Fruit fly (Drosophila melanogaster): ENCODE measurements around the gene ND-AGGG.

The ND-AGGG gene

DNA sequence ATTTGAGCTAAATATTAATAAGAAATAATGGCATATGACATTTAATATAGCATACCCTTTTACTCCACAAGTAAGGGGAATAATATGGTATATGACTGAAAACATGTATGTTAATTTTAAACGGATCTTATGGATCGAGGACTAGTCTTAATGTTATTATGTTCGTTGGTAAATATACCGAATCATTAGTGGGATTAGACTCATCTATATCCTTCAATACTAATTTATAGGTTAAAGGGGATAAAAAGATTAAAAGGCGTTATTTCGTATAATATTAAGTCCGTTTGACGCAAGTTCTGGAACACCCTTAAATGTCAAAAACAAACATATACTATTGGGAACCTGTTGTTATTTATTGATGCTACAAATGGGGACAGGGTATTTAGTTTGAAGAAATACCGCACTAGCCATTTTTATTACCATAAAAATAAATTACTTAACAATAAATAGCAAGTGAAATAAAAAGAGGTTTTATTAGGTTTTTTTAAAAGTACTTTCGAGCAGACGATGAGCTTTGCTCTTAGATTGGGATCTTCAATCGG is at the start of gene ND-AGGG:
Gene ND-AGGG (plus strand): TSS at position 416 of the 542 bp plus-strand sequence.
- peak; percentile 76 for TF ChIP-seq Hr78 (GFP tag; optimal IDR thresholded peaks at IDR 0.05)
- peak; percentile 78 for TF ChIP-seq N (GFP tag; optimal IDR thresholded peaks at IDR 0.05)
- TF ChIP-seq woc (GFP tag; optimal IDR thresholded peaks at IDR 0.05) = peak; percentile 34
- TF ChIP-seq pan (optimal IDR thresholded peaks at IDR 0.05) = no peak

DNA sequence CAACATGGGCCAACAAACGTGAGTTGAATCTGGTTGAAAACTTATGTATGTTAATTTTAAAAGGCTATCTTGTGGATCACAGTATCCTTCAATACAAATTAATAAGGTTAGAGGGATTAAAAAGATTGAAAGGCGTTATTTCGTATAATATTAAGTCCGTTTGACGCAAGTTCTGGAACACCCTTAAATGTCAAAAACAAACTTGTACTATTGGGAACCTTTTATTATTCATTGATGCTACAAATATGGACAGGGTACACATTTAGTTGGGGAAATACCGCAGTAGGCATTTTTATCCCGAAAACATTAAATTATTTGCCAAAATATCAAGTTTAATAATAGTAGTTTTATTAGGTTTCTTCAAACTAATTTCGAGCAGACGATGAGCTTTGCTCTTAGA is 49.2 kb upstream of the ND-AGGG start, which contains the start of gene CG40472:
Gene CG40472 (plus strand): TSS at position 249 of the 400 bp plus-strand sequence.
- TF ChIP-seq Rel (GFP tag; optimal IDR thresholded peaks at IDR 0.05) (no peak), Rel (tag; optimal IDR thresholded peaks at IDR 0.05) (peak; percentile 6), CG32264 (GFP tag; optimal IDR thresholded peaks at IDR 0.05) (no peak)

DNA sequence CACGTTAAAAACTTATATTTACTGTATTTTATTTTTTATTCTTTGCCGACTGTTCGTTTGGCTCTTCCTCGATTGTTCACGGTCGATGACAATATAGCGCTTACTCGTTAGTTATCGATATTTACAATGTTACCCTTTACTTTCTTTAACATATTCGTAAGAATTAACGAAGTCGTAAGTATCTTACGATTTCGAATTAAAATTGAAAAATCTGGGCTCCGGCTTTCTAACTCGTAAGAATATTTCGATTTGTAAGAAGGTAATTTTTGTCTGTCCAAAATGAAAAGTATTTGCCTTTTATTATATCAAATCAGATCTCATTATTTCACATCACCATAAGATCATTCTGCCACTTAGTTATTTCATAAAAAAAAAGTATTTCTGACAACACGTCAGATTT is 1.1 kb upstream of the ND-AGGG start:
- TF ChIP-seq Rel (GFP tag; optimal IDR thresholded peaks at IDR 0.05) (no peak), Rel (tag; optimal IDR thresholded peaks at IDR 0.05) (no peak), dmrt93B (GFP tag; optimal IDR thresholded peaks at IDR 0.05) (no peak), sv (GFP tag; optimal IDR thresholded peaks at IDR 0.05) (no peak), N (GFP tag; optimal IDR thresholded peaks at IDR 0.05) (no peak), Hr78 (GFP tag; optimal IDR thresholded peaks at IDR 0.05) (no peak), Hnf4 (GFP tag; optimal IDR thresholded peaks at IDR 0.05) (no peak), jim (GFP tag; optimal IDR thresholded peaks at IDR 0.05) (no peak), Hr83 (GFP tag; optimal IDR thresholded peaks at IDR 0.05; ENCODE audit: poor library complexity, severe bottlenecking) (no peak), h (GFP tag; optimal IDR thresholded peaks at IDR 0.05) (no peak), Abd-B (GFP tag; optimal IDR thresholded peaks at IDR 0.05) (no peak), dsf (GFP tag; optimal IDR thresholded peaks at IDR 0.05; ENCODE audit: borderline replicate concordance) (no peak), Dfd (GFP tag; optimal IDR thresholded peaks at IDR 0.05) (no peak), dl (GFP tag; optimal IDR thresholded peaks at IDR 0.05; ENCODE audit: insufficient read depth in 1 of 2, partially characterized antibody in 2 of 2) (no peak), HLH106 (tag; optimal IDR thresholded peaks at IDR 0.05) (no peak), tai (GFP tag; optimal IDR thresholded peaks at IDR 0.05) (no peak), brk (GFP tag; optimal IDR thresholded peaks at IDR 0.05) (no peak), ey (GFP tag; optimal IDR thresholded peaks at IDR 0.05) (no peak), CrebA (GFP tag; optimal IDR thresholded peaks at IDR 0.05; ENCODE audit: borderline replicate concordance) (no peak), pan (optimal IDR thresholded peaks at IDR 0.05) (no peak)
